Fruit fly (Drosophila melanogaster) whole organism, embryonic: ENCODE measurements around the gene EndoGI.

Experiments used
- Ada2b ChIP-seq: fragments of 200-800 bp; sonication (Bioruptor generic); IDR thresholded peaks from 2 replicates; pipeline ENCODE4 v1.3.6; 2022; ENCODE audit warnings: missing biosample characterization, missing genetic modification characterization
- Atf3 ChIP-seq: fragments of 200-800 bp; sonication (Bioruptor generic); optimal IDR thresholded peaks from 3 replicates; lab custom pipeline; 2016; ENCODE audit warnings: missing biosample characterization, missing genetic modification characterization
- B-H1 ChIP-seq: fragments of 200-800 bp; sonication (Bioruptor generic); IDR thresholded peaks from 3 replicates; pipeline ENCODE4 v1.3.6; 2022; ENCODE audit warnings: missing biosample characterization, missing genetic modification characterization
- Bdp1 ChIP-seq: fragments of 200-800 bp; sonication (Bioruptor generic); optimal IDR thresholded peaks from 3 replicates; lab custom pipeline; 2016; ENCODE audit warnings: missing biosample characterization, missing genetic modification characterization
- Bteb2 ChIP-seq: fragments of 200-800 bp; sonication (Bioruptor generic); optimal IDR thresholded peaks from 2 replicates; lab custom pipeline; 2016; ENCODE audit warnings: missing biosample characterization, missing genetic modification characterization
- CG10462 ChIP-seq: fragments of 200-800 bp; sonication (Bioruptor generic); optimal IDR thresholded peaks from 2 replicates; lab custom pipeline; 2016; ENCODE audit warnings: missing biosample characterization, missing genetic modification characterization
- CG10543 ChIP-seq: fragments of 200-800 bp; sonication (Bioruptor generic); optimal IDR thresholded peaks from 3 replicates; lab custom pipeline; 2017; ENCODE audit warnings: missing biosample characterization, mild to moderate bottlenecking, missing genetic modification characterization, moderate library complexity
- CG11247 ChIP-seq: fragments of 200-800 bp; sonication (Bioruptor generic); IDR thresholded peaks from 2 replicates; pipeline ENCODE4 v1.3.6; 2022; ENCODE audit warnings: missing biosample characterization, missing genetic modification characterization
- CG12155 ChIP-seq: fragments of 200-800 bp; sonication (Bioruptor generic); optimal IDR thresholded peaks from 3 replicates; lab custom pipeline; 2016; ENCODE audit warnings: missing biosample characterization, missing genetic modification characterization
- CG12942 ChIP-seq: fragments of 200-800 bp; sonication (Bioruptor generic); optimal IDR thresholded peaks from 3 replicates; lab custom pipeline; 2016; ENCODE audit warnings: missing biosample characterization, missing genetic modification characterization
- CG13624 ChIP-seq: fragments of 200-800 bp; sonication (Bioruptor generic); optimal IDR thresholded peaks from 2 replicates; lab custom pipeline; 2016; ENCODE audit warnings: missing biosample characterization, missing genetic modification characterization
- CG15514 ChIP-seq: fragments of 200-800 bp; sonication (Bioruptor generic); optimal IDR thresholded peaks from 3 replicates; lab custom pipeline; 2017; ENCODE audit warnings: missing biosample characterization, missing genetic modification characterization, mild to moderate bottlenecking, moderate library complexity, missing genetic modification reagents
- CG18011 ChIP-seq: fragments of 200-800 bp; sonication (Bioruptor generic); optimal IDR thresholded peaks from 2 replicates; lab custom pipeline; 2017; ENCODE audit warnings: missing biosample characterization, missing genetic modification characterization, mild to moderate bottlenecking, moderate library complexity, missing genotype
- CG2202 ChIP-seq: fragments of 200-800 bp; sonication (Bioruptor generic); optimal IDR thresholded peaks from 2 replicates; lab custom pipeline; 2018; ENCODE audit warnings: missing biosample characterization, mild to moderate bottlenecking, missing genetic modification characterization
- CG31365 ChIP-seq: fragments of 200-800 bp; sonication (Bioruptor generic); optimal IDR thresholded peaks from 2 replicates; lab custom pipeline; 2018; ENCODE audit warnings: missing biosample characterization, mild to moderate bottlenecking, missing genetic modification characterization
- CG3838 ChIP-seq: fragments of 200-800 bp; sonication (Bioruptor generic); optimal IDR thresholded peaks from 3 replicates; lab custom pipeline; 2016; ENCODE audit warnings: missing biosample characterization, missing genetic modification characterization
- CG4360 ChIP-seq: fragments of 200-800 bp; sonication (Bioruptor generic); IDR thresholded peaks from 2 replicates; pipeline ENCODE4 v1.3.6; 2022; ENCODE audit warnings: missing biosample characterization, missing genetic modification characterization
- CG4707 ChIP-seq: fragments of 200-800 bp; sonication (Bioruptor generic); optimal IDR thresholded peaks from 2 replicates; lab custom pipeline; 2018; ENCODE audit warnings: missing biosample characterization, mild to moderate bottlenecking, missing genetic modification characterization, moderate library complexity
- CG5245 ChIP-seq: fragments of 200-800 bp; sonication (Bioruptor generic); optimal IDR thresholded peaks from 3 replicates; lab custom pipeline; 2016; ENCODE audit warnings: missing biosample characterization, missing genetic modification characterization
- CG7987 ChIP-seq: fragments of 200-800 bp; sonication (Bioruptor generic); optimal IDR thresholded peaks from 2 replicates; lab custom pipeline; 2018; ENCODE audit warnings: missing biosample characterization, mild to moderate bottlenecking, missing genetic modification characterization, moderate library complexity
- CHES-1-like ChIP-seq: fragments of 200-800 bp; sonication (Bioruptor generic); optimal IDR thresholded peaks from 2 replicates; lab custom pipeline; 2016; ENCODE audit warnings: missing biosample characterization, missing genetic modification characterization
- CkIIα-i1 ChIP-seq: fragments of 200-800 bp; sonication (Bioruptor generic); IDR thresholded peaks from 2 replicates; pipeline ENCODE4 v1.3.6; 2022; ENCODE audit warnings: missing biosample characterization, missing genetic modification characterization
- Dip2 ChIP-seq: fragments of 200-800 bp; sonication (Bioruptor generic); IDR thresholded peaks from 2 replicates; pipeline ENCODE4 v1.3.6; 2022; ENCODE audit warnings: missing biosample characterization, missing genetic modification characterization
- Doc2 ChIP-seq: fragments of 200-800 bp; sonication (Bioruptor generic); IDR thresholded peaks from 2 replicates; pipeline ENCODE4 v1.3.6; 2022; ENCODE audit warnings: missing biosample characterization, missing genetic modification characterization
- Ets97D ChIP-seq: fragments of 200-800 bp; sonication (Bioruptor generic); optimal IDR thresholded peaks from 3 replicates; lab custom pipeline; 2016; ENCODE audit warnings: missing biosample characterization, missing genetic modification characterization
- HLH4C ChIP-seq: fragments of 200-800 bp; sonication (Bioruptor generic); IDR thresholded peaks from 3 replicates; pipeline ENCODE4 v1.3.6; 2022; ENCODE audit warnings: missing biosample characterization, missing genetic modification characterization; ENCODE audit not compliant: partially characterized antibody
- Hr39 ChIP-seq: fragments of >200 bp; optimal IDR thresholded peaks from 2 replicates; lab custom pipeline; 2017
- Hr78 ChIP-seq, 2 experiments: fragments of 200-800 bp in 1 of 2; fragments of >200 bp in 1 of 2; sonication (Bioruptor generic) in 1 of 2; optimal IDR thresholded peaks; 2 replicates each; lab custom pipeline; 2017 to 2019; ENCODE audit warnings: missing biosample characterization in 2 of 2, missing genetic modification characterization in 2 of 2, mild to moderate bottlenecking in 1 of 2, moderate library complexity in 1 of 2
- Hsf ChIP-seq: fragments of 200-800 bp; sonication (Bioruptor generic); optimal IDR thresholded peaks from 3 replicates; lab custom pipeline; 2016; ENCODE audit warnings: missing biosample characterization, missing genetic modification characterization
- Myb ChIP-seq: fragments of 200-800 bp; sonication (Bioruptor generic); optimal IDR thresholded peaks from 2 replicates; lab custom pipeline; 2016; ENCODE audit warnings: missing biosample characterization, missing genetic modification characterization
- PHDP ChIP-seq: fragments of 200-800 bp; sonication (Bioruptor generic); optimal IDR thresholded peaks from 3 replicates; lab custom pipeline; 2018; ENCODE audit warnings: missing biosample characterization, mild to moderate bottlenecking, missing genetic modification characterization, moderate library complexity
- Rx ChIP-seq: fragments of 200-800 bp; sonication (Bioruptor generic); IDR thresholded peaks from 2 replicates; pipeline ENCODE4 v1.3.6; 2022; ENCODE audit warnings: missing biosample characterization, missing genetic modification characterization
- al ChIP-seq: fragments of 200-800 bp; sonication (Bioruptor generic); IDR thresholded peaks from 2 replicates; pipeline ENCODE4 v1.3.6; 2022; ENCODE audit warnings: missing biosample characterization, missing genetic modification characterization
- ash1 ChIP-seq: fragments of 200-800 bp; sonication (Bioruptor generic); optimal IDR thresholded peaks from 2 replicates; lab custom pipeline; 2018; ENCODE audit warnings: missing biosample characterization, mild to moderate bottlenecking, missing genetic modification characterization
- bsh ChIP-seq, 2 experiments: fragments of 200-800 bp; sonication (Bioruptor generic); optimal IDR thresholded peaks; 2 replicates each; lab custom pipeline; 2017 to 2018; ENCODE audit warnings: mild to moderate bottlenecking in 2 of 2, missing biosample characterization in 2 of 2, missing genetic modification characterization in 2 of 2, moderate library complexity in 1 of 2
- dmrt99B ChIP-seq: fragments of 200-800 bp; sonication (Bioruptor generic); optimal IDR thresholded peaks from 2 replicates; lab custom pipeline; 2018; ENCODE audit warnings: missing biosample characterization, mild to moderate bottlenecking, missing genetic modification characterization, moderate library complexity
- en ChIP-seq: fragments of 200-800 bp; sonication (Bioruptor generic); optimal IDR thresholded peaks from 2 replicates; lab custom pipeline; 2016; ENCODE audit warnings: missing biosample characterization, missing genetic modification characterization
- esg ChIP-seq: fragments of 200-800 bp; sonication (Bioruptor generic); conservative IDR thresholded peaks from 2 replicates; pipeline ENCODE4 v1.3.6; 2022; ENCODE audit warnings: missing biosample characterization, missing genetic modification characterization
- eve ChIP-seq, 2 experiments: fragments of >200 bp; optimal IDR thresholded peaks; 2 replicates each; lab custom pipeline; 2017; ENCODE audit warnings: missing biosample characterization in 2 of 2, missing genetic modification characterization in 2 of 2
- insv ChIP-seq, 2 experiments: fragments of 200-800 bp; sonication (Bioruptor generic); optimal IDR thresholded peaks; 3 replicates each; lab custom pipeline; 2016 to 2018; ENCODE audit warnings: missing biosample characterization in 2 of 2, missing genetic modification characterization in 2 of 2
- luna ChIP-seq: fragments of 200-800 bp; sonication (Bioruptor generic); optimal IDR thresholded peaks from 2 replicates; lab custom pipeline; 2016; ENCODE audit warnings: missing biosample characterization, missing genetic modification characterization
- pnt ChIP-seq: fragments of 200-800 bp; sonication (Bioruptor generic); optimal IDR thresholded peaks from 3 replicates; lab custom pipeline; 2016; ENCODE audit warnings: missing biosample characterization, missing genetic modification characterization
- sc ChIP-seq, 3 experiments: fragments of >200 bp in 2 of 3; fragments of 200-800 bp in 1 of 3; sonication (Bioruptor generic) in 1 of 3; optimal IDR thresholded peaks; 2 replicates in 2 of 3; 3 replicates in 1 of 3; lab custom pipeline; 2017; ENCODE audit warnings: mild to moderate bottlenecking in 1 of 3, missing biosample characterization in 1 of 3, missing genetic modification characterization in 1 of 3, missing genetic modification reagents in 1 of 3
- seq ChIP-seq: fragments of 200-800 bp; sonication (Bioruptor generic); IDR thresholded peaks from 2 replicates; pipeline ENCODE4 v1.3.6; 2022; ENCODE audit warnings: missing biosample characterization, missing genetic modification characterization
- sim ChIP-seq: fragments of 200-800 bp; sonication (Bioruptor generic); IDR thresholded peaks from 2 replicates; pipeline ENCODE4 v1.3.6; 2022; ENCODE audit warnings: missing biosample characterization, missing genetic modification characterization
- so ChIP-seq: fragments of 200-800 bp; sonication (Bioruptor generic); IDR thresholded peaks from 3 replicates; pipeline ENCODE4 v1.3.6; 2022; ENCODE audit warnings: missing biosample characterization, missing genetic modification characterization
- ssp ChIP-seq: fragments of 200-800 bp; sonication (Bioruptor generic); IDR thresholded peaks from 2 replicates; pipeline ENCODE4 v1.3.6; 2022; ENCODE audit warnings: missing biosample characterization, missing genetic modification characterization
- tin ChIP-seq: fragments of 200-800 bp; sonication (Bioruptor generic); optimal IDR thresholded peaks from 3 replicates; lab custom pipeline; 2016; ENCODE audit warnings: missing biosample characterization, missing genetic modification characterization
- vnd ChIP-seq: fragments of 200-800 bp; sonication (Bioruptor generic); IDR thresholded peaks from 3 replicates; pipeline ENCODE4 v1.3.6; 2022; ENCODE audit warnings: missing biosample characterization, missing genetic modification characterization; ENCODE audit not compliant: partially characterized antibody
- zfh2 ChIP-seq: fragments of 200-800 bp; sonication (Bioruptor generic); optimal IDR thresholded peaks from 2 replicates; lab custom pipeline; 2016; ENCODE audit warnings: missing biosample characterization, missing genetic modification characterization

The EndoGI gene

dm6 chr2L:16287602-16288392 lies 30.3 kb downstream of the EndoGI start, which contains the start of the genes crp and pkaap (continued):
- TF ChIP-seq eve (GFP tag; optimal IDR thresholded peaks at IDR 0.05; lab: Kevin White, UChicago) (no peak), CG13624 (GFP tag; lab: Kevin White, UChicago) (peak; percentile 78), Hr78 (GFP tag; optimal IDR thresholded peaks at IDR 0.05; lab: Kevin White, UChicago) (no peak), CG18011 (peak; percentile 46), CG5245 (GFP tag; lab: Kevin White, UChicago) (peak; percentile 90), pnt (GFP tag; lab: Kevin White, UChicago) (peak; percentile 88), CG4360 (GFP tag; lab: Robert Waterston, UW) (no peak), Myb (GFP tag; lab: Kevin White, UChicago) (peak; percentile 84), insv (GFP tag; optimal IDR thresholded peaks at IDR 0.05; lab: Kevin White, UChicago) (peak in 1 of 2 experiments; percentile 77), esg (GFP tag; lab: Robert Waterston, UW) (no peak), Bteb2 (GFP tag; lab: Kevin White, UChicago) (peak; percentile 72), dmrt99B (no peak), CG31365 (tag; lab: Kevin White, UChicago) (peak; percentile 66), CG7987 (peak; percentile 74), Rx (GFP tag; lab: Robert Waterston, UW) (no peak), sc (optimal IDR thresholded peaks at IDR 0.05; lab: Kevin White, UChicago) (no peak), sc (GFP tag; optimal IDR thresholded peaks at IDR 0.05; lab: Kevin White, UChicago) (peak; percentile 45), CG15514 (GFP tag; lab: Kevin White, UChicago) (peak; percentile 73), CG11247 (GFP tag; lab: Robert Waterston, UW) (no peak), CHES-1-like (peak; percentile 91), Hr39 (lab: Kevin White, UChicago) (no peak), PHDP (tag; lab: Kevin White, UChicago) (peak; percentile 67), CkIIα-i1 (no peak), Ada2b (no peak), CG4707 (GFP tag; lab: Kevin White, UChicago) (peak; percentile 23), Atf3 (GFP tag; lab: Kevin White, UChicago) (peak; percentile 54), Bdp1 (GFP tag; lab: Kevin White, UChicago) (peak; percentile 82), vnd (no peak), Ets97D (GFP tag; lab: Kevin White, UChicago) (peak; percentile 93), luna (peak; percentile 36), CG2202 (tag; lab: Kevin White, UChicago) (peak; percentile 41), al (no peak), Hsf (peak; percentile 91), Dip2 (GFP tag; lab: Robert Waterston, UW) (no peak), so (GFP tag; lab: Robert Waterston, UW) (no peak), CG10543 (GFP tag; lab: Kevin White, UChicago) (peak; percentile 86), CG12155 (GFP tag; lab: Kevin White, UChicago) (peak; percentile 85), CG10462 (peak; percentile 52), tin (GFP tag; lab: Kevin White, UChicago) (peak; percentile 90), en (GFP tag; lab: Kevin White, UChicago) (peak; percentile 56), bsh (GFP tag; optimal IDR thresholded peaks at IDR 0.05; lab: Kevin White, UChicago) (peak in 1 of 2 experiments; percentile 55), CG3838 (no peak), CG12942 (GFP tag; lab: Kevin White, UChicago) (peak; percentile 67), seq (GFP tag; lab: Robert Waterston, UW) (no peak), ssp (GFP tag; lab: Robert Waterston, UW) (no peak), B-H1 (no peak), Doc2 (GFP tag; lab: Robert Waterston, UW) (no peak), zfh2 (GFP tag; lab: Kevin White, UChicago) (peak; percentile 84), sim (GFP tag; lab: Robert Waterston, UW) (no peak), ash1 (GFP tag; lab: Kevin White, UChicago) (peak; percentile 44), HLH4C (GFP tag; lab: Robert Waterston, UW) (no peak)
